Worm (Caenorhabditis elegans): ENCODE results near the gene set-22.

DNA sequence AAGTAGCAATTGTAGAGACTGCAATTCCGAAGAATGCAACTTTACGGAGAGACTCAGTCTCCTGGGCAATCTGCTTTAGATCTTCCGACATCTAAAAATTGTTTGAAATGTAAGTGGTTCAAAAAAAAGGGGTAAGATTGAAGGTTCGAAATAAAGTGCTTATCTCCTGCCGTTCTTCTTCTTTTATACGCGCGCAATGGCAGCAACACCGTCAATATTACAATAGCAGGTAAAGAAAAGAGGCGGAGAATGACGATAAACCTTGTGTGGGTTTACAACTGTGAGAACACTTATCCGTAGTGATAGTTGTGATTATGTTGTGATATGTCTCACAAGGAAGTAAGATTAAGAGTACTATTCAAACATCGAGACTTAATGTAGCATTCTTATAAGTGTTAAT is 14.9 kb upstream of the set-22 start, which contains the start of gene col-13:
- TF ChIP-seq him-1 (tag; optimal IDR thresholded peaks at IDR 0.05) (no peak), W03F9.2 (tag; optimal IDR thresholded peaks at IDR 0.05) (no peak)
